Worm (Caenorhabditis elegans) whole organism, L4 larva: ENCODE data around the gene T20G5.8.

Experiments used
- R02D3.7 ChIP-seq: fragments of 150-350 bp; sonication (generic microtip); optimal IDR thresholded peaks from 3 replicates; lab custom pipeline; 2014; ENCODE audit warnings: missing biosample characterization, missing genetic modification characterization
- Y48G9A.11 ChIP-seq: fragments of 200-800 bp; sonication (Bioruptor generic); IDR thresholded peaks from 2 replicates; pipeline ENCODE4 v1.3.6; 2022; ENCODE audit warnings: missing genetic modification reagents, missing genetic modification characterization, missing compliant biosample characterization
- ceh-82 ChIP-seq: sonication (generic microtip); optimal IDR thresholded peaks from 2 replicates; lab custom pipeline; 2017; ENCODE audit warnings: missing biosample characterization, missing genetic modification characterization
- dve-1 ChIP-seq: sonication (generic microtip); optimal IDR thresholded peaks from 2 replicates; lab custom pipeline; 2017; ENCODE audit warnings: antibody characterized with exemption, mild to moderate bottlenecking, missing genetic modification characterization, missing compliant biosample characterization; ENCODE audit not compliant: insufficient read depth
- egl-27 ChIP-seq: sonication (generic microtip); optimal IDR thresholded peaks from 3 replicates; lab custom pipeline; 2017; ENCODE audit warnings: missing biosample characterization, missing genetic modification reagents, missing genetic modification characterization
- fkh-10 ChIP-seq: fragments of 150-350 bp; optimal IDR thresholded peaks from 2 replicates; lab custom pipeline; 2014; ENCODE audit warnings: missing biosample characterization, missing genetic modification reagents, missing genetic modification characterization
- mep-1 ChIP-seq: fragments of 150-350 bp; sonication (generic microtip); optimal IDR thresholded peaks from 3 replicates; lab custom pipeline; 2014; ENCODE audit warnings: missing biosample characterization, missing genetic modification characterization
- nhr-237 ChIP-seq: sonication (generic microtip); optimal IDR thresholded peaks from 2 replicates; lab custom pipeline; 2017; ENCODE audit warnings: missing biosample characterization, missing genetic modification characterization
- nhr-76 ChIP-seq: fragments of 150-350 bp; optimal IDR thresholded peaks from 2 replicates; lab custom pipeline; 2014; ENCODE audit warnings: missing biosample characterization, missing genetic modification characterization
- snpc-4 ChIP-seq: fragments of 150-350 bp; optimal IDR thresholded peaks from 2 replicates; lab custom pipeline; 2014; ENCODE audit warnings: missing biosample characterization, missing genetic modification characterization
- vab-7 ChIP-seq: fragments of 200-800 bp; sonication (Bioruptor generic); IDR thresholded peaks from 2 replicates; pipeline ENCODE4 v1.3.6; 2022; ENCODE audit warnings: missing genetic modification reagents, missing genetic modification characterization, missing compliant biosample characterization

DNA sequence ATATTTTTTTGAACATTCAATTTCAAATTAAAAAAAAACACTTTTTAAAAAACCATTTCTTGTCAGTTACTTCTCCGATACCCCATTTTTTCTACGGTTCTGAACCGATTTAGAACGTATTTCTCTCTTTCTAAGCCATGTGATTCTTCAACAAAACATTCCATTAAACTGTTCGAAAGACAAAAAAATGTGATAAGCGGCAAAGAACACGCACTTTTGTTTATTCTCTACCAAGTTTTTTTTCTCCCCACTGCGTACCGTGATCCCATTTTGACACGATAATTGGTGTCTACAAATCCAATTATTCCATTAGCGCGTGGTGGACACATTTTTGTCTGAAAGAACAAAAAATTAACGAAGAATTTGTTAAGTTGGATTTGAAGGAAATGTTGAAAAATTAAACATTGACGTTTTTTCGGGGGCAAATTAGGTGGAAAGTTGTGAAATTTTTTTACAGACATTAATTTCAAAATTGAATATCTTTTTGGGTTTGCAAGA is 42.2 kb downstream of the T20G5.8 start:
- TF ChIP-seq egl-27 = no peak
- TF ChIP-seq ceh-82 (tag; lab: Kevin White, UChicago) = no peak
- TF ChIP-seq nhr-76 (tag; lab: Kevin White, UChicago) = no peak
- TF ChIP-seq R02D3.7 (tag; lab: Kevin White, UChicago) = no peak
- TF ChIP-seq Y48G9A.11 = no peak
- no peak for TF ChIP-seq snpc-4
- no peak for TF ChIP-seq vab-7
- TF ChIP-seq dve-1 = no peak
- TF ChIP-seq fkh-10 = no peak
- no peak for TF ChIP-seq nhr-237 (tag; lab: Kevin White, UChicago)
- TF ChIP-seq mep-1 = no peak
